Worm (Caenorhabditis elegans): ENCODE data around the gene ilys-2.

DNA sequence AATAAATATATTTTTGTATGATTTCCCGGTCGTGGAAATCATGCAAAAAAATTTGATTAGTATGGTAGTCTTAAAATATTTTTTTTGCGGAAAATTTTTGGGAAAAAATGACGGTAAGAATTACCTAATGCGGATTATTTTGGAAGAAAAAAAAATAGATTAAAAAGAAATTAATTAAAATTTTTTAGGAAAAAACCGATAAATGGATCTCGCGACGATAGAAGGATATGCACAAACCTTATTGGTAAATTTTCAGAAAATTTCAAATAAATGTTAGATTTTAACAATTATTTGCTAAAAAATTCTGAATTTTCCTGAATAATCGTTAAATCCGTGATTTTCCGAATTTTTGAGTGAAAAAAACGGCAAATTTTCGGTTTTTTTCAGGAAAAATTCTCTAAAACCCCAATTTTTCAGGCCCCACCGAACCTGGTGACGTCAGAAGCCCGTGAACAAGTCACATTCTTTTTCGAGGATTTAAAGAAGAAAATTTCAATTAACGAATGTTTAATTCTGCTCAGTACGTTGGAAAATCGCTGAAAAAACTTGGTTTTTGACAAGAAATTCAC lies 30.2 kb downstream of the ilys-2 start, which contains the start of gene Y69A2AR.16:
- no peak for TF ChIP-seq sea-2 (GFP tag; optimal IDR thresholded peaks at IDR 0.05)
- TF ChIP-seq nhr-77 (tag; optimal IDR thresholded peaks at IDR 0.05): no peak
- no peak for TF ChIP-seq snpc-4 (tag; optimal IDR thresholded peaks at IDR 0.05)
- TF ChIP-seq unc-62 (GFP tag; optimal IDR thresholded peaks at IDR 0.05): no peak
- no peak for TF ChIP-seq egl-27 (tag; optimal IDR thresholded peaks at IDR 0.05)
- no peak for TF ChIP-seq nfya-1 (tag; optimal IDR thresholded peaks at IDR 0.05; ENCODE audit: insufficient read depth)
- no peak for TF ChIP-seq mml-1 (tag; optimal IDR thresholded peaks at IDR 0.05)
- TF ChIP-seq lin-39 (tag; optimal IDR thresholded peaks at IDR 0.05): no peak
- TF ChIP-seq pha-4 (tag; optimal IDR thresholded peaks at IDR 0.05): no peak
- no peak for TF ChIP-seq ama-1 (optimal IDR thresholded peaks at IDR 0.05)
- TF ChIP-seq fkh-10 (GFP tag; optimal IDR thresholded peaks at IDR 0.05): no peak
- TF ChIP-seq zag-1 (tag; optimal IDR thresholded peaks at IDR 0.05): no peak
